Worm (Caenorhabditis elegans): Measurements from ENCODE around the gene acdh-8.

Gene acdh-8

DNA sequence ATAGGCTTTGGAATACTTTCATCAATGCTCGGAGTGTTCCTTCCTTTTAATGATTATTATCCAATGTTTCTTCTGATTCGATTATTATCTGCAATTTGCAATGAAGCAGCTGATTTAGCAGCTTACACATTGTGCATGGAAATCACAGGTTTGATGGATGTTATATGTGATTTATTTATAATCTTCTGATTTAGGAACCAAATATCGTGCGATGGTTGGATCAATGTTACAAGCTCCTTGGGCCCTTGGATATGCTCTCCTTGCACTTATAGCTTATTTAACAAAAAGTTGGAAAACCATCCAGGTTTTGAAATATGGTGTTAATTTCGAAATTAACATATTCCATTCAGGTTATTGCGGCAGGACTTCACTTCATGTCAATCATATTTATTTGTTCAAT, 8.8 kb upstream of the acdh-8 start:
- TF ChIP-seq che-1 (tag; optimal IDR thresholded peaks at IDR 0.05) (no peak), K02D7.2 (tag; optimal IDR thresholded peaks at IDR 0.05) (no peak), ceh-22 (tag; optimal IDR thresholded peaks at IDR 0.05) (no peak), tbx-7 (tag; optimal IDR thresholded peaks at IDR 0.05) (no peak), ahr-1 (tag; optimal IDR thresholded peaks at IDR 0.05) (no peak), ceh-9 (tag; optimal IDR thresholded peaks at IDR 0.05) (no peak), pha-4 (tag; optimal IDR thresholded peaks at IDR 0.05) (no peak), dve-1 (tag; optimal IDR thresholded peaks at IDR 0.05) (no peak), elt-2 (tag; optimal IDR thresholded peaks at IDR 0.05) (no peak), lin-11 (tag; optimal IDR thresholded peaks at IDR 0.05) (no peak), dmd-4 (tag; optimal IDR thresholded peaks at IDR 0.05; ENCODE audit: borderline replicate concordance) (no peak)

DNA sequence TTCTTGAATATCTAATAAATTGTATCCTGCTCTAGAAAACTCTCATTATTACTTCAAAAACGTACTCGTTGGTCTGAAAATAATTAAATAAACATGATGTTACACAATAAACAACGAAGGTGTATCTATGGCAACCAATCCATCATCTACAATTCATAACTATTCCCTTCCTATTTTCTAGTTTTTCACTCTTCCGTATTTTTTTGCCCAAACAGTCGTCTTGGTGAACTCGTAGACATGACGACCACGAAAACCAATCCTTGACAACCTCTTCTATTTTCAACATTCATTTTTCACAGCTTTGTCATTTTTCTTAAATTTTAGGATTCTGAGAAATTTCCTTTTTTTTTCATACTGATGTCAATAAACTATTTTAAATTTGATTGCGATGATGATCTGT, 5.5 kb upstream of the acdh-8 start, which contains the start of gene K05F1.13:
TSS of gene K05F1.13 (plus strand) at position 301 of the 400 bp plus-strand sequence.
- TF ChIP-seq ztf-16 (tag; optimal IDR thresholded peaks at IDR 0.05) (no peak), ceh-19 (GFP tag; optimal IDR thresholded peaks at IDR 0.05) (no peak), pha-2 (tag; optimal IDR thresholded peaks at IDR 0.05) (no peak), K09A11.1 (tag; optimal IDR thresholded peaks at IDR 0.05; ENCODE audit: insufficient read depth) (no peak), Y22D7AL.16 (tag; optimal IDR thresholded peaks at IDR 0.05) (no peak), ceh-30 (tag; optimal IDR thresholded peaks at IDR 0.05) (no peak), eyg-1 (tag; optimal IDR thresholded peaks at IDR 0.05) (no peak), nhr-11 (tag; optimal IDR thresholded peaks at IDR 0.05) (no peak), hlh-6 (tag; optimal IDR thresholded peaks at IDR 0.05) (no peak), ets-4 (tag; optimal IDR thresholded peaks at IDR 0.05) (no peak), ceh-18 (tag; optimal IDR thresholded peaks at IDR 0.05) (no peak), pqm-1 (tag; optimal IDR thresholded peaks at IDR 0.05) (no peak)

DNA sequence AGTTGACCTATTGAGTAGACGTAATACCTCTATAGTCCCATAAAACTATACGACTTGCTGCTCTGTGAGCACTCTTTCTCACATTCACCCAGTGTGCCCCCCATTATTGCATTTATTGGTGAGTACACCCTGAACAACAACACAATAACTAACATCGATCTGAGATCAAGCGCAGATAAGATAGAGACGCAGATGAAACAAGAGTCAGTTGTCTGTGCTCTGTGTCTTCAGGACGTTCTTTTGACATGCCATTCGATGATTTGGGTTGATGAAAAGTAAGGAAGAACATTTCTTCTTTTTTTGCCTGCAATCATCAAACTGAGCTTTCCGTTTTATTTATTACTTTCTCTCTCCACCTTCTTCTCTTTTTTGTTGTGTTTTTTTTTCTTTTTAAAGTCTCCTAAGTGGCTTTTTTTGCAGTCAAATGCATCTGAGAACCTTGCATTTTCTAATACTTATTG, 4.0 kb upstream of the acdh-8 start, which contains the start of gene lect-2:
TSS of gene lect-2 (plus strand) at position 411 of the 461 bp plus-strand sequence.
- TF ChIP-seq unc-55 (GFP tag; optimal IDR thresholded peaks at IDR 0.05) = peak; percentile 35
- no peak for TF ChIP-seq hlh-30 (tag; optimal IDR thresholded peaks at IDR 0.05; ENCODE audit: insufficient read depth)
- no peak for TF ChIP-seq C08G9.2 (tag; optimal IDR thresholded peaks at IDR 0.05)
- TF ChIP-seq gmeb-2 (tag; optimal IDR thresholded peaks at IDR 0.05) = no peak
- TF ChIP-seq elt-4 (tag; optimal IDR thresholded peaks at IDR 0.05) = no peak
- TF ChIP-seq fax-1 (tag; optimal IDR thresholded peaks at IDR 0.05) = no peak

DNA sequence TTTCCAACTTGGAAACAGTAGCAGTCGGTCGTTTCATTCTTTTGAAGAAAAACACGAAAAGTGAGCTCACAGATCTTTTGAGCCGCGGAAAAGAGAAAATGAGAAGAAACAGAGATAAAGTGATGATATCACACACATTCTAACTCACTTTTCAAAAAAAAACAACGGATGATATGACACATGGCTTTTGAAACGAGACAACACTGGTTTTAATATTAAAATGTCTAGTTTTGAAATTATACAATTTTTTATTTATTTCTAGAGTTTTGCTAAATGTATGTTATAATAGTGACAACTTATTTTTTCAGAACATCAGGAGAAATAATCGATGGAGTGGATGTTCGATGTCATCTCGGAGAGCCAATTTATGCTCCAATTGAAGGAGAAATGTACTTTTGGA, 1.8 kb upstream of the acdh-8 start, which contains the start of gene K05F1.14:
TSS of gene K05F1.14 (minus strand) at position 101 of the 400 bp plus-strand sequence.
- TF ChIP-seq F13H6.1 (tag; optimal IDR thresholded peaks at IDR 0.05) (no peak), ceh-45 (GFP tag; IDR thresholded peaks at IDR 0.05) (no peak), che-1 (tag; optimal IDR thresholded peaks at IDR 0.05) (no peak)

DNA sequence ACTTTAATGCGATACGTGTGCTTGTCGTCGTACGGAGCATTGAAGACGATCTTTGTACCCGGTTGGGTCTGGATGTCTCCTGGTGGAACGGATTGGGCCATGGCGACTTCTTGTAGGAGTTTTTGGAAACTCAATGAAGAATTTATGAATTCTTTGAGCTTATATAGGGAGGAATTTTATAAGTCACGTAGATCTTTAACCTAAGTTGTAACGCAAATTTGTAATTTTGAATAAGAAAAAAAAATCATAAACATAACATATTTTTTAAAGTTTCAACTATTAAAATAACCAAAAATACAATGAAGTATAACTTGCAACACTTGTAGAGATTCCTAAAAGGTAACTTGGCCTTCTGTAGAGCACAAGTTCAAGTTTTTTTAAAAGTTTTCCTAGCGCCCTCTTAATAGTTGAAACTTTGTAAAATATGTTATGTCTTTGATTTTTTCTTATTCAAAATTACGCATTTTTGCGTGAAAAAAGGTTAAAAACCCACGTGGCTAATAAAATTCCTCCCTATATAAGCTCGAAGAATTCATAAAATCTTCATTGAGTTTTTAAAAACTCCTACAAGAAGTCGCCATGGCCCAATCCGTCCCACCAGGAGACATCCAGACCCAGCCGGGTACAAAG, 3.2 kb downstream of the acdh-8 start, which contains the start of the genes msp-63 and msp-142:
TSS of gene msp-63 (minus strand) at position 101 of the 630 bp plus-strand sequence.
TSS of gene msp-142 (plus strand) at position 580 of the 630 bp plus-strand sequence.
- TF ChIP-seq ceh-34 (tag; optimal IDR thresholded peaks at IDR 0.05) (no peak), unc-86 (tag; optimal IDR thresholded peaks at IDR 0.05) (no peak), F13H6.1 (tag; optimal IDR thresholded peaks at IDR 0.05) (no peak), pag-3 (tag; optimal IDR thresholded peaks at IDR 0.05; ENCODE audit: borderline replicate concordance) (no peak), madf-2 (tag; optimal IDR thresholded peaks at IDR 0.05) (no peak), elt-2 (tag; optimal IDR thresholded peaks at IDR 0.05) (no peak), ets-4 (tag; optimal IDR thresholded peaks at IDR 0.05) (no peak), ceh-19 (GFP tag; optimal IDR thresholded peaks at IDR 0.05) (no peak), unc-42 (tag; optimal IDR thresholded peaks at IDR 0.05) (no peak), K02D7.2 (tag; optimal IDR thresholded peaks at IDR 0.05) (no peak), pha-2 (tag; optimal IDR thresholded peaks at IDR 0.05) (no peak), ceh-30 (tag; optimal IDR thresholded peaks at IDR 0.05) (no peak)
